Worm (Caenorhabditis elegans): Measurements from ENCODE around the gene C06H5.12.

ce11 chrV:17870569-17870968 lies 24.0 kb upstream of the C06H5.12 start, which contains the start of gene csn-1:
- TF ChIP-seq nhr-23 (tag; optimal IDR thresholded peaks at IDR 0.05) (no peak), nhr-77 (tag; optimal IDR thresholded peaks at IDR 0.05) (no peak), elt-1 (tag; optimal IDR thresholded peaks at IDR 0.05) (no peak), elt-3 (tag; optimal IDR thresholded peaks at IDR 0.05) (no peak), jun-1 (tag; optimal IDR thresholded peaks at IDR 0.05) (no peak), fos-1 (tag; optimal IDR thresholded peaks at IDR 0.05) (no peak), nhr-12 (tag; optimal IDR thresholded peaks at IDR 0.05) (no peak)
